Worm (Caenorhabditis elegans): Measurements from ENCODE around the gene puf-6.

- TF ChIP-seq tbx-37 (GFP tag; conservative IDR thresholded peaks at IDR 0.05) = no peak
- TF ChIP-seq ceh-13 (GFP tag; optimal IDR thresholded peaks at IDR 0.05) = no peak
- no peak for TF ChIP-seq aly-1 (tag; optimal IDR thresholded peaks at IDR 0.05)
- no peak for TF ChIP-seq ama-1 (optimal IDR thresholded peaks at IDR 0.05)
Observed at ce11 chrII:13003244-13003643, 40.0 kb downstream of the puf-6 start.
